Worm (Caenorhabditis elegans) whole organism, L2 larva: ENCODE results near the gene pkc-3.

ENCODE experiments used
- R02D3.7 ChIP-seq: fragments of 150-350 bp; optimal IDR thresholded peaks from 2 replicates; lab custom pipeline; 2014; ENCODE audit warnings: missing biosample characterization, missing genetic modification characterization
- blmp-1 ChIP-seq: sonication (generic microtip); optimal IDR thresholded peaks from 2 replicates; lab custom pipeline; 2017; ENCODE audit warnings: missing genetic modification characterization, mild to moderate bottlenecking, missing compliant biosample characterization, antibody characterized with exemption, moderate library complexity; ENCODE audit not compliant: insufficient read depth
- egl-27 ChIP-seq: sonication (generic microtip); optimal IDR thresholded peaks from 3 replicates; lab custom pipeline; 2017; ENCODE audit warnings: missing biosample characterization, missing genetic modification reagents, missing genetic modification characterization
- fos-1 ChIP-seq: fragments of 150-350 bp; optimal IDR thresholded peaks from 2 replicates; lab custom pipeline; 2014; ENCODE audit warnings: missing biosample characterization, missing genetic modification characterization
- lin-13 ChIP-seq: fragments of 150-350 bp; optimal IDR thresholded peaks from 2 replicates; lab custom pipeline; 2014; ENCODE audit warnings: missing biosample characterization, missing genetic modification reagents, missing genetic modification characterization
- lin-39 ChIP-seq: fragments of 150-350 bp; optimal IDR thresholded peaks from 2 replicates; lab custom pipeline; 2014; ENCODE audit warnings: missing biosample characterization, missing genetic modification reagents, missing genetic modification characterization
- mab-5 ChIP-seq: fragments of 150-350 bp; optimal IDR thresholded peaks from 2 replicates; lab custom pipeline; 2014; ENCODE audit warnings: missing biosample characterization, missing genetic modification characterization
- mbf-1 ChIP-seq: sonication (generic microtip); optimal IDR thresholded peaks from 2 replicates; lab custom pipeline; 2017; ENCODE audit warnings: missing biosample characterization, missing genetic modification characterization
- nhr-11 ChIP-seq: fragments of 150-350 bp; optimal IDR thresholded peaks from 2 replicates; lab custom pipeline; 2014; ENCODE audit warnings: missing biosample characterization, missing genetic modification characterization
- unc-62 ChIP-seq: fragments of 150-350 bp; optimal IDR thresholded peaks from 2 replicates; lab custom pipeline; 2014; ENCODE audit warnings: missing biosample characterization, missing genetic modification reagents, missing genetic modification characterization
- zag-1 ChIP-seq: fragments of 150-350 bp; optimal IDR thresholded peaks from 2 replicates; lab custom pipeline; 2014; ENCODE audit warnings: missing biosample characterization, missing genetic modification characterization

ce11 chrII:5399201-5399600 is 19.4 kb downstream of the pkc-3 start, which contains the start of gene mog-5:
- TF ChIP-seq unc-62 (GFP tag; lab: Kevin White, UChicago): no peak
- no peak for TF ChIP-seq fos-1 (tag; lab: Kevin White, UChicago)
- no peak for TF ChIP-seq mbf-1 (tag; lab: Kevin White, UChicago)
- TF ChIP-seq zag-1: no peak
- no peak for TF ChIP-seq lin-13
- no peak for TF ChIP-seq nhr-11 (tag; lab: Kevin White, UChicago)
- no peak for TF ChIP-seq mab-5 (tag; lab: Kevin White, UChicago)
- TF ChIP-seq blmp-1 (tag; lab: Kevin White, UChicago): no peak
- no peak for TF ChIP-seq R02D3.7 (tag; lab: Kevin White, UChicago)
- TF ChIP-seq egl-27 (tag; lab: Kevin White, UChicago): no peak
- no peak for TF ChIP-seq lin-39 (tag; lab: Kevin White, UChicago)
